Worm (Caenorhabditis elegans) whole organism, young adult: ENCODE measurements around the gene F33E11.2.

Source experiments
- F22D6.2 ChIP-seq: sonication (generic microtip); optimal IDR thresholded peaks from 2 replicates; lab custom pipeline; 2016; ENCODE audit warnings: mild to moderate bottlenecking, missing genetic modification characterization, missing compliant biosample characterization
- F49E8.2 ChIP-seq: sonication (generic microtip); optimal IDR thresholded peaks from 3 replicates; lab custom pipeline; 2017; ENCODE audit warnings: missing genetic modification characterization, mild to moderate bottlenecking, missing compliant biosample characterization, antibody characterized with exemption, moderate library complexity; ENCODE audit not compliant: insufficient read depth
- F57C9.4 ChIP-seq: sonication (generic microtip); optimal IDR thresholded peaks from 2 replicates; lab custom pipeline; 2017; ENCODE audit warnings: mild to moderate bottlenecking, missing genetic modification characterization, missing compliant biosample characterization
- ama-1 ChIP-seq, 3 experiments: fragments of 150-350 bp in 1 of 3; sonication (generic microtip) in 2 of 3; optimal IDR thresholded peaks; 2 replicates each; lab custom pipeline; 2014 to 2018; ENCODE audit warnings: missing biosample characterization in 2 of 3, missing genetic modification characterization in 2 of 3, missing genetic modification reagents in 2 of 3
- atf-7 ChIP-seq: sonication (generic microtip); optimal IDR thresholded peaks from 2 replicates; lab custom pipeline; 2017; ENCODE audit warnings: mild to moderate bottlenecking, missing genetic modification characterization, missing compliant biosample characterization
- athp-1 ChIP-seq: sonication (generic microtip); optimal IDR thresholded peaks from 2 replicates; lab custom pipeline; 2017; ENCODE audit warnings: mild to moderate bottlenecking, missing genetic modification characterization, missing compliant biosample characterization
- attf-3 ChIP-seq: fragments of 200-800 bp; sonication (Bioruptor generic); conservative IDR thresholded peaks from 2 replicates; pipeline ENCODE4 v1.3.6; 2022; ENCODE audit warnings: missing genetic modification reagents, missing genetic modification characterization, missing compliant biosample characterization
- attf-6 ChIP-seq: fragments of 200-800 bp; sonication (Bioruptor generic); IDR thresholded peaks from 2 replicates; pipeline ENCODE4 v1.3.6; 2022; ENCODE audit warnings: missing genetic modification reagents, missing genetic modification characterization, missing compliant biosample characterization
- bed-2 ChIP-seq: fragments of 200-800 bp; sonication (Bioruptor generic); IDR thresholded peaks from 2 replicates; pipeline ENCODE4 v1.3.6; 2022; ENCODE audit warnings: missing genetic modification reagents, missing genetic modification characterization, missing compliant biosample characterization
- cebp-1 ChIP-seq, 2 experiments: fragments of 200-800 bp in 1 of 2; sonication (Bioruptor generic) in 1 of 2; sonication (generic microtip) in 1 of 2; IDR thresholded peaks in 1 of 2; optimal IDR thresholded peaks in 1 of 2; 2 replicates each; pipeline versions ENCODE4 v1.3.6 to Lab custom; 2017 to 2022; ENCODE audit warnings: missing compliant biosample characterization in 2 of 2, missing genetic modification characterization in 2 of 2, mild to moderate bottlenecking in 1 of 2, missing genetic modification reagents in 1 of 2, moderate library complexity in 1 of 2
- ceh-27 ChIP-seq: fragments of 200-800 bp; sonication (Bioruptor generic); optimal IDR thresholded peaks from 2 replicates; lab custom pipeline; 2018; ENCODE audit warnings: mild to moderate bottlenecking, missing genetic modification characterization, moderate library complexity, missing compliant biosample characterization
- ceh-79 ChIP-seq: sonication (generic microtip); optimal IDR thresholded peaks from 2 replicates; lab custom pipeline; 2017; ENCODE audit warnings: mild to moderate bottlenecking, missing genetic modification characterization, missing compliant biosample characterization
- ceh-91 ChIP-seq: fragments of 200-800 bp; sonication (Bioruptor generic); IDR thresholded peaks from 2 replicates; pipeline ENCODE4 v1.3.6; 2022; ENCODE audit warnings: missing genetic modification reagents, missing genetic modification characterization, missing compliant biosample characterization
- dox-1 ChIP-seq: fragments of 200-800 bp; sonication (Bioruptor generic); IDR thresholded peaks from 2 replicates; pipeline ENCODE4 v1.3.6; 2022; ENCODE audit warnings: missing genetic modification reagents, missing genetic modification characterization, missing compliant biosample characterization
- egl-18 ChIP-seq: fragments of 200-800 bp; sonication (Bioruptor generic); IDR thresholded peaks from 2 replicates; pipeline ENCODE4 v1.3.6; 2022; ENCODE audit warnings: missing genetic modification reagents, missing genetic modification characterization, missing compliant biosample characterization
- egl-44 ChIP-seq: fragments of 200-800 bp; sonication (Bioruptor generic); IDR thresholded peaks from 2 replicates; pipeline ENCODE4 v1.3.6; 2022; ENCODE audit warnings: missing genetic modification reagents, missing genetic modification characterization, missing compliant biosample characterization
- ets-4 ChIP-seq: fragments of 200-800 bp; sonication (Bioruptor generic); optimal IDR thresholded peaks from 2 replicates; lab custom pipeline; 2018; ENCODE audit warnings: mild to moderate bottlenecking, missing genetic modification characterization, missing compliant biosample characterization
- gei-17 ChIP-seq: fragments of 200-800 bp; sonication (Bioruptor generic); optimal IDR thresholded peaks from 2 replicates; lab custom pipeline; 2018; ENCODE audit warnings: mild to moderate bottlenecking, missing genetic modification characterization, missing compliant biosample characterization
- him-1 ChIP-seq: sonication (generic microtip); optimal IDR thresholded peaks from 2 replicates; lab custom pipeline; 2016; ENCODE audit warnings: missing genotype, missing genetic modification reagents, missing genetic modification characterization, missing compliant biosample characterization
- let-607 ChIP-seq, 2 experiments: fragments of 200-800 bp in 1 of 2; sonication (Bioruptor generic) in 1 of 2; sonication (generic microtip) in 1 of 2; optimal IDR thresholded peaks; 2 replicates each; lab custom pipeline; 2016 to 2018; ENCODE audit warnings: mild to moderate bottlenecking in 2 of 2, missing compliant biosample characterization in 2 of 2, missing genetic modification characterization in 2 of 2, moderate library complexity in 2 of 2, missing genotype in 1 of 2
- lsl-1 ChIP-seq: fragments of 200-800 bp; sonication (Bioruptor generic); optimal IDR thresholded peaks from 2 replicates; lab custom pipeline; 2018; ENCODE audit warnings: mild to moderate bottlenecking, missing genetic modification characterization, moderate library complexity, missing compliant biosample characterization
- lsy-27 ChIP-seq: sonication (generic microtip); optimal IDR thresholded peaks from 2 replicates; lab custom pipeline; 2017; ENCODE audit warnings: missing genetic modification characterization, mild to moderate bottlenecking, missing compliant biosample characterization, antibody characterized with exemption, missing genotype, borderline replicate concordance; ENCODE audit not compliant: insufficient read depth
- madf-6 ChIP-seq: fragments of 200-800 bp; sonication (Bioruptor generic); IDR thresholded peaks from 2 replicates; pipeline ENCODE4 v1.3.6; 2022; ENCODE audit warnings: missing genetic modification reagents, missing genetic modification characterization, missing compliant biosample characterization
- mcd-1 ChIP-seq: fragments of 200-800 bp; sonication (Bioruptor generic); IDR thresholded peaks from 2 replicates; pipeline ENCODE4 v1.3.6; 2022; ENCODE audit warnings: missing genetic modification reagents, missing genetic modification characterization, missing compliant biosample characterization
- nfyb-1 ChIP-seq: fragments of 200-800 bp; sonication (Bioruptor generic); IDR thresholded peaks from 2 replicates; pipeline ENCODE4 v1.3.6; 2022; ENCODE audit warnings: missing genetic modification reagents, missing genetic modification characterization, missing compliant biosample characterization
- nhr-120 ChIP-seq: fragments of 200-800 bp; sonication (Bioruptor generic); IDR thresholded peaks from 2 replicates; pipeline ENCODE4 v1.3.6; 2022; ENCODE audit warnings: missing genetic modification characterization, missing compliant biosample characterization
- nhr-179 ChIP-seq: sonication (generic microtip); optimal IDR thresholded peaks from 2 replicates; lab custom pipeline; 2016; ENCODE audit warnings: mild to moderate bottlenecking, missing genetic modification characterization, missing compliant biosample characterization
- nhr-27 ChIP-seq: fragments of 200-800 bp; sonication (Bioruptor generic); optimal IDR thresholded peaks from 2 replicates; lab custom pipeline; 2018; ENCODE audit warnings: mild to moderate bottlenecking, missing genetic modification characterization, moderate library complexity, missing compliant biosample characterization
- nhr-80 ChIP-seq: sonication (generic microtip); optimal IDR thresholded peaks from 2 replicates; lab custom pipeline; 2016; ENCODE audit warnings: missing genetic modification characterization, missing compliant biosample characterization
- nhr-90 ChIP-seq: sonication (generic microtip); optimal IDR thresholded peaks from 2 replicates; lab custom pipeline; 2016; ENCODE audit warnings: missing genotype, mild to moderate bottlenecking, missing genetic modification characterization, missing compliant biosample characterization
- pbrm-1 ChIP-seq: fragments of 200-800 bp; sonication (Bioruptor generic); IDR thresholded peaks from 2 replicates; pipeline ENCODE4 v1.3.6; 2022; ENCODE audit warnings: missing genetic modification reagents, missing genetic modification characterization, missing compliant biosample characterization
- pha-4 ChIP-seq: fragments of 150-350 bp; sonication (generic microtip); optimal IDR thresholded peaks from 2 replicates; lab custom pipeline; 2014; ENCODE audit warnings: missing biosample characterization, missing genetic modification reagents, missing genetic modification characterization
- snpc-3.4 ChIP-seq: sonication (generic microtip); optimal IDR thresholded peaks from 2 replicates; lab custom pipeline; 2017; ENCODE audit warnings: missing genetic modification characterization, mild to moderate bottlenecking, missing compliant biosample characterization, antibody characterized with exemption, moderate library complexity, missing genotype, missing genetic modification reagents
- snpc-4 ChIP-seq, 5 experiments: fragments of 150-350 bp in 1 of 5; sonication (generic microtip) in 4 of 5; optimal IDR thresholded peaks; 2 replicates each; lab custom pipeline; 2014 to 2018; ENCODE audit warnings: missing genetic modification characterization in 5 of 5, missing biosample characterization in 3 of 5, antibody characterized with exemption in 2 of 5, mild to moderate bottlenecking in 2 of 5, missing compliant biosample characterization in 2 of 5, missing genotype in 2 of 5, moderate library complexity in 2 of 5, missing genetic modification reagents in 1 of 5
- tbx-9 ChIP-seq: sonication (generic microtip); optimal IDR thresholded peaks from 2 replicates; lab custom pipeline; 2016; ENCODE audit warnings: borderline replicate concordance, missing genetic modification characterization, inconsistent platforms, missing compliant biosample characterization
- unc-62 ChIP-seq: fragments of 150-350 bp; optimal IDR thresholded peaks from 2 replicates; lab custom pipeline; 2014; ENCODE audit warnings: missing biosample characterization, missing genetic modification reagents, missing genetic modification characterization
- ztf-25 ChIP-seq: fragments of 200-800 bp; sonication (Bioruptor generic); IDR thresholded peaks from 2 replicates; pipeline ENCODE4 v1.3.6; 2022; ENCODE audit warnings: missing genetic modification reagents, missing genetic modification characterization, missing compliant biosample characterization
- ztf-3 ChIP-seq: fragments of 200-800 bp; sonication (Bioruptor generic); optimal IDR thresholded peaks from 2 replicates; lab custom pipeline; 2018; ENCODE audit warnings: mild to moderate bottlenecking, missing genetic modification characterization, missing compliant biosample characterization

Gene F33E11.2

ce11 chrV:332585-332984 is 34.8 kb downstream of the F33E11.2 start:
- TF ChIP-seq attf-6 (GFP tag; lab: Robert Waterston, UW) (no peak), cebp-1 (GFP tag; IDR thresholded peaks at IDR 0.05; lab: Robert Waterston, UW) (peak; percentile 60; the same call in 1 of the 2 replicates), cebp-1 (tag; optimal IDR thresholded peaks at IDR 0.05; lab: Kevin White, UChicago) (peak; percentile 80), madf-6 (no peak), ets-4 (GFP tag; lab: Kevin White, UChicago) (peak; percentile 56), nhr-80 (tag; lab: Kevin White, UChicago) (peak; percentile 94), ztf-3 (no peak), attf-3 (no peak), dox-1 (GFP tag; lab: Robert Waterston, UW) (peak; percentile 53), snpc-3.4 (tag; lab: Kevin White, UChicago) (no peak), nhr-27 (tag; lab: Kevin White, UChicago) (no peak), pha-4 (tag; lab: Kevin White, UChicago) (peak; percentile 9), ceh-91 (GFP tag; lab: Robert Waterston, UW) (no peak), pbrm-1 (GFP tag; lab: Robert Waterston, UW) (0 out of 2 replicates have a peak, but pooled peaks have one; percentile 25)

ce11 chrV:333713-334112 is 36.0 kb downstream of the F33E11.2 start:
- TF ChIP-seq nhr-80 (tag; lab: Kevin White, UChicago) (peak; percentile 89), nhr-179 (tag; lab: Kevin White, UChicago) (no peak), F57C9.4 (tag; lab: Kevin White, UChicago) (no peak), ets-4 (GFP tag; lab: Kevin White, UChicago) (peak; percentile 81), F22D6.2 (tag; lab: Kevin White, UChicago) (no peak), pha-4 (tag; lab: Kevin White, UChicago) (peak; percentile 30), ceh-27 (GFP tag; lab: Kevin White, UChicago) (no peak), tbx-9 (no peak), nhr-90 (peak; percentile 8), unc-62 (peak; percentile 49), athp-1 (no peak), dox-1 (GFP tag; lab: Robert Waterston, UW) (peak; percentile 55; the same call in 1 of the 2 replicates), snpc-4 (GFP tag; optimal IDR thresholded peaks at IDR 0.05; lab: Kevin White, UChicago) (no peak), snpc-4 (tag; optimal IDR thresholded peaks at IDR 0.05; lab: Kevin White, UChicago) (peak; percentile 26 to 86 (median 57)), lsl-1 (GFP tag; lab: Kevin White, UChicago) (no peak), ztf-3 (no peak), cebp-1 (GFP tag; IDR thresholded peaks at IDR 0.05; lab: Robert Waterston, UW) (no peak), cebp-1 (tag; optimal IDR thresholded peaks at IDR 0.05; lab: Kevin White, UChicago) (peak; percentile 68), mcd-1 (no peak), ceh-79 (tag; lab: Kevin White, UChicago) (no peak), ama-1 (optimal IDR thresholded peaks at IDR 0.05; lab: Kevin White, UChicago) (no peak), ama-1 (GFP tag; optimal IDR thresholded peaks at IDR 0.05; lab: Kevin White, UChicago) (no peak), atf-7 (peak; percentile 77), him-1 (no peak), ztf-25 (GFP tag; lab: Robert Waterston, UW) (no peak), nfyb-1 (GFP tag; lab: Robert Waterston, UW) (peak; percentile 45; the same call in 1 of the 2 replicates), let-607 (tag; optimal IDR thresholded peaks at IDR 0.05; lab: Kevin White, UChicago) (no peak)

ce11 chrV:336350-336749 is 38.6 kb downstream of the F33E11.2 start, which contains the start of gene dmd-8:
TSS of gene dmd-8 (minus strand) at chrV:336450.
- TF ChIP-seq egl-44 (GFP tag; lab: Robert Waterston, UW) (no peak), lsy-27 (tag; lab: Kevin White, UChicago) (no peak), ztf-25 (GFP tag; lab: Robert Waterston, UW) (no peak), egl-18 (GFP tag; lab: Robert Waterston, UW) (no peak), nhr-120 (GFP tag; lab: Robert Waterston, UW) (no peak), F49E8.2 (no peak), bed-2 (GFP tag; lab: Robert Waterston, UW) (no peak), gei-17 (GFP tag; lab: Kevin White, UChicago) (no peak)
